Fruit fly (Drosophila melanogaster): Measurements from ENCODE around the gene r-cup.
A peak's percentile ranks its signal among the peaks of the same experiment; 100 is the strongest.

The r-cup gene

dm6 chrX:21056732-21057131 is 31.0 kb upstream of the r-cup start:
- TF ChIP-seq dsf (GFP tag; optimal IDR thresholded peaks at IDR 0.05; ENCODE audit: borderline replicate concordance) (no peak), N (GFP tag; optimal IDR thresholded peaks at IDR 0.05) (no peak), OdsH (GFP tag; optimal IDR thresholded peaks at IDR 0.05) (no peak), Sp1 (GFP tag; optimal IDR thresholded peaks at IDR 0.05) (no peak), CrebA (GFP tag; optimal IDR thresholded peaks at IDR 0.05; ENCODE audit: borderline replicate concordance) (no peak), Vsx2 (GFP tag; optimal IDR thresholded peaks at IDR 0.05; ENCODE audit: partially characterized antibody) (no peak), pan (optimal IDR thresholded peaks at IDR 0.05) (no peak), lola (GFP tag; optimal IDR thresholded peaks at IDR 0.05) (no peak), brk (GFP tag; optimal IDR thresholded peaks at IDR 0.05) (no peak), h (GFP tag; optimal IDR thresholded peaks at IDR 0.05) (no peak), ey (GFP tag; optimal IDR thresholded peaks at IDR 0.05) (no peak), GATAd (GFP tag; optimal IDR thresholded peaks at IDR 0.05) (no peak), br (GFP tag; optimal IDR thresholded peaks at IDR 0.05) (no peak), dl (GFP tag; optimal IDR thresholded peaks at IDR 0.05; ENCODE audit: insufficient read depth in 1 of 2, partially characterized antibody in 2 of 2) (no peak), sage (GFP tag; optimal IDR thresholded peaks at IDR 0.05) (no peak), tai (GFP tag; optimal IDR thresholded peaks at IDR 0.05) (no peak)

dm6 chrX:21054963-21055480 is 29.3 kb upstream of the r-cup start:
- no peak for TF ChIP-seq Rel (GFP tag; optimal IDR thresholded peaks at IDR 0.05)
- peak; percentile 64 for TF ChIP-seq Rel (tag; optimal IDR thresholded peaks at IDR 0.05)
- TF ChIP-seq GATAd (GFP tag; optimal IDR thresholded peaks at IDR 0.05): no peak
- TF ChIP-seq Abd-B (GFP tag; optimal IDR thresholded peaks at IDR 0.05): no peak
- TF ChIP-seq jim (GFP tag; optimal IDR thresholded peaks at IDR 0.05): peak; percentile 40
- TF ChIP-seq psq (GFP tag; optimal IDR thresholded peaks at IDR 0.05): peak; percentile 60
- TF ChIP-seq Sp1 (GFP tag; optimal IDR thresholded peaks at IDR 0.05): no peak
- peak; percentile 23 for TF ChIP-seq h (GFP tag; optimal IDR thresholded peaks at IDR 0.05)
- TF ChIP-seq Mio (GFP tag; optimal IDR thresholded peaks at IDR 0.05): no peak
- TF ChIP-seq HLH106 (tag; optimal IDR thresholded peaks at IDR 0.05): peak; percentile 3

dm6 chrX:21053849-21054581 is 28.3 kb upstream of the r-cup start, which contains the start of the genes Stt3A and bves:
Gene Stt3A (minus strand): TSS chrX:21053937.
Gene bves (plus strand): TSS chrX:21053963.
- TF ChIP-seq CG9705 (GFP tag; optimal IDR thresholded peaks at IDR 0.05) (peak; percentile 94), fru (GFP tag; optimal IDR thresholded peaks at IDR 0.05) (peak; percentile 99), CG32264 (GFP tag; optimal IDR thresholded peaks at IDR 0.05) (peak; percentile 96), woc (GFP tag; optimal IDR thresholded peaks at IDR 0.05) (peak; percentile 99), Hr83 (GFP tag; optimal IDR thresholded peaks at IDR 0.05; ENCODE audit: poor library complexity, severe bottlenecking) (peak; percentile 75), brk (GFP tag; optimal IDR thresholded peaks at IDR 0.05) (peak; percentile 98), tai (GFP tag; optimal IDR thresholded peaks at IDR 0.05) (peak; percentile 96), Hnf4 (GFP tag; optimal IDR thresholded peaks at IDR 0.05) (peak; percentile 99), dsf (GFP tag; optimal IDR thresholded peaks at IDR 0.05; ENCODE audit: borderline replicate concordance) (peak; percentile 95), h (GFP tag; optimal IDR thresholded peaks at IDR 0.05) (peak; percentile 99), Hr78 (GFP tag; optimal IDR thresholded peaks at IDR 0.05) (no peak), Mio (GFP tag; optimal IDR thresholded peaks at IDR 0.05) (peak; percentile 91), jim (GFP tag; optimal IDR thresholded peaks at IDR 0.05) (no peak), sv (GFP tag; optimal IDR thresholded peaks at IDR 0.05) (peak; percentile 98), OdsH (GFP tag; optimal IDR thresholded peaks at IDR 0.05) (peak; percentile 99), pan (optimal IDR thresholded peaks at IDR 0.05) (no peak), Vsx2 (GFP tag; optimal IDR thresholded peaks at IDR 0.05; ENCODE audit: partially characterized antibody) (no peak), GATAd (GFP tag; optimal IDR thresholded peaks at IDR 0.05) (peak; percentile 82), br (GFP tag; optimal IDR thresholded peaks at IDR 0.05) (peak; percentile 99), Rel (GFP tag; optimal IDR thresholded peaks at IDR 0.05) (peak; percentile 97), Rel (tag; optimal IDR thresholded peaks at IDR 0.05) (peak; percentile 87), foxo (GFP tag; optimal IDR thresholded peaks at IDR 0.05) (peak; percentile 96 to 99), lola (GFP tag; optimal IDR thresholded peaks at IDR 0.05) (no peak), Jra (GFP tag; optimal IDR thresholded peaks at IDR 0.05) (peak; percentile 96), Sp1 (GFP tag; optimal IDR thresholded peaks at IDR 0.05) (peak; percentile 98), HLH106 (tag; optimal IDR thresholded peaks at IDR 0.05) (peak; percentile 97), dl (GFP tag; optimal IDR thresholded peaks at IDR 0.05; ENCODE audit: insufficient read depth in 1 of 2, partially characterized antibody in 2 of 2) (peak; percentile 39 to 68), ey (GFP tag; optimal IDR thresholded peaks at IDR 0.05) (peak; percentile 99), Dfd (GFP tag; optimal IDR thresholded peaks at IDR 0.05) (no peak), Abd-B (GFP tag; optimal IDR thresholded peaks at IDR 0.05) (no peak), N (GFP tag; optimal IDR thresholded peaks at IDR 0.05) (no peak), dmrt93B (GFP tag; optimal IDR thresholded peaks at IDR 0.05) (peak; percentile 94), rgr (GFP tag; optimal IDR thresholded peaks at IDR 0.05) (peak; percentile 99), psq (GFP tag; optimal IDR thresholded peaks at IDR 0.05) (peak; percentile 95), sage (GFP tag; optimal IDR thresholded peaks at IDR 0.05) (peak; percentile 98), Dif (GFP tag; optimal IDR thresholded peaks at IDR 0.05; ENCODE audit: partially characterized antibody) (peak; percentile 74), usp (GFP tag; optimal IDR thresholded peaks at IDR 0.05) (no peak)
